Worm (Caenorhabditis elegans): ENCODE data around the gene R53.4.
A peak's percentile ranks its signal among the peaks of the same experiment; 100 is the strongest.

The R53.4 gene

DNA sequence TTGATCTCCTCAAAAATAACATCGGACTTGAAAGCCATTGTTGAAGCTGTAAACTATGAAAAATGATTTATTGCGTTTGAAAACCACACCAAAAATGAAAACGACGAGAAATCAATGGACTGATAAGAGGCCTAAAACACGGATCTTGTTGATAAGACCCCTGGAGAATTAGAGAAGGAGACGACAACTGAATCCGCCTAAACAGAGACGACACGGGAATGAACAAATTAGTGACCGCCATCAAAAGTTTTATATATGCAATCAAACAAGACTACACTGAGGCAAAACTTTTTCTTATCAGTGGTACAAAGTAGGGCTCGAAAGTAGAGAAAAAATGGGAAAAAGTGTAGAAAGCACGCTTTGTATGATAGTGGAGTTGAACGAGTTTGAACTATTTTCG lies 33.2 kb upstream of the R53.4 start, which contains the start of gene nlt-1 (continued):
- peak in 1 of 6 experiments; percentile 41 for TF ChIP-seq elt-3 (tag; optimal IDR thresholded peaks at IDR 0.05)
- TF ChIP-seq snu-23 (GFP tag; optimal IDR thresholded peaks at IDR 0.05): no peak
- no peak for TF ChIP-seq zag-1 (tag; optimal IDR thresholded peaks at IDR 0.05)
- TF ChIP-seq efl-3 (GFP tag; optimal IDR thresholded peaks at IDR 0.05): no peak
- TF ChIP-seq nhr-76 (tag; optimal IDR thresholded peaks at IDR 0.05): no peak
- TF ChIP-seq nhr-77 (tag; optimal IDR thresholded peaks at IDR 0.05): no peak
- TF ChIP-seq irx-1 (tag; optimal IDR thresholded peaks at IDR 0.05): no peak
- TF ChIP-seq tlp-1 (tag; optimal IDR thresholded peaks at IDR 0.05): peak; percentile 59
- TF ChIP-seq nhr-85 (tag): no peak
- TF ChIP-seq ztf-11 (tag; optimal IDR thresholded peaks at IDR 0.05): no peak
- no peak for TF ChIP-seq jun-1 (tag; optimal IDR thresholded peaks at IDR 0.05)
- no peak for TF ChIP-seq dpl-1 (GFP tag; optimal IDR thresholded peaks at IDR 0.05)
- no peak for TF ChIP-seq fkh-4 (tag; optimal IDR thresholded peaks at IDR 0.05; ENCODE audit: borderline replicate concordance)
- no peak for TF ChIP-seq mdl-1 (tag; optimal IDR thresholded peaks at IDR 0.05)
- no peak for TF ChIP-seq Y116A8C.19 (tag; optimal IDR thresholded peaks at IDR 0.05; ENCODE audit: borderline replicate concordance)
- TF ChIP-seq lin-15B (tag; optimal IDR thresholded peaks at IDR 0.05): no peak
- no peak for TF ChIP-seq hpl-2 (GFP tag; optimal IDR thresholded peaks at IDR 0.05)
- TF ChIP-seq rnt-1 (tag; optimal IDR thresholded peaks at IDR 0.05): no peak
- TF ChIP-seq pqm-1 (tag; optimal IDR thresholded peaks at IDR 0.05): peak; percentile 62
- no peak for TF ChIP-seq egl-13 (tag; optimal IDR thresholded peaks at IDR 0.05)
- no peak for TF ChIP-seq C04F5.9 (tag; optimal IDR thresholded peaks at IDR 0.05)
- no peak for TF ChIP-seq lin-13 (GFP tag; optimal IDR thresholded peaks at IDR 0.05)
- TF ChIP-seq efl-1 (optimal IDR thresholded peaks at IDR 0.05): no peak
- peak in 1 of 2 experiments; percentile 2 for TF ChIP-seq efl-1 (GFP tag; optimal IDR thresholded peaks at IDR 0.05 in 1 of 2)
- TF ChIP-seq xbp-1 (tag; optimal IDR thresholded peaks at IDR 0.05): no peak
- TF ChIP-seq pax-3 (tag; optimal IDR thresholded peaks at IDR 0.05): no peak
- no peak for TF ChIP-seq hlh-17 (GFP tag; optimal IDR thresholded peaks at IDR 0.05; ENCODE audit: borderline replicate concordance)
- TF ChIP-seq pag-3 (tag; optimal IDR thresholded peaks at IDR 0.05; ENCODE audit: borderline replicate concordance, insufficient read depth): no peak
- no peak for TF ChIP-seq alr-1 (tag; optimal IDR thresholded peaks at IDR 0.05; ENCODE audit: borderline replicate concordance)
- no peak for TF ChIP-seq mep-1 (tag; optimal IDR thresholded peaks at IDR 0.05)
- TF ChIP-seq ama-1 (optimal IDR thresholded peaks at IDR 0.05): no peak
- peak; percentile 38 for TF ChIP-seq nhr-71 (tag; optimal IDR thresholded peaks at IDR 0.05)
- TF ChIP-seq unc-130 (tag; optimal IDR thresholded peaks at IDR 0.05): no peak
- no peak for TF ChIP-seq lin-39 (tag; optimal IDR thresholded peaks at IDR 0.05)
- 0 out of 2 replicates have a peak, but pooled peaks have one; percentile 2 for TF ChIP-seq nhr-19 (GFP tag; conservative IDR thresholded peaks at IDR 0.05)
- TF ChIP-seq nhr-47 (tag; optimal IDR thresholded peaks at IDR 0.05): no peak
- no peak for TF ChIP-seq sptf-1 (tag; optimal IDR thresholded peaks at IDR 0.05)
- TF ChIP-seq isw-1 (GFP tag; IDR thresholded peaks at IDR 0.05): no peak
- no peak for TF ChIP-seq nhr-28 (tag; optimal IDR thresholded peaks at IDR 0.05)
- TF ChIP-seq swsn-7 (tag; optimal IDR thresholded peaks at IDR 0.05): no peak
- TF ChIP-seq C16A3.4 (tag; optimal IDR thresholded peaks at IDR 0.05): no peak
- no peak for TF ChIP-seq egl-27 (tag; optimal IDR thresholded peaks at IDR 0.05)
- no peak for TF ChIP-seq aly-2 (tag; optimal IDR thresholded peaks at IDR 0.05)
- no peak for TF ChIP-seq sup-37 (GFP tag; optimal IDR thresholded peaks at IDR 0.05)
- no peak for TF ChIP-seq ztf-4 (tag; optimal IDR thresholded peaks at IDR 0.05)
- no peak for TF ChIP-seq mab-9 (GFP tag; IDR thresholded peaks at IDR 0.05)
- TF ChIP-seq elt-2 (tag; optimal IDR thresholded peaks at IDR 0.05): peak; percentile 95

Measured in whole organism, L1 larva.